Worm (Caenorhabditis elegans): Measurements from ENCODE around the gene anat-1.

DNA sequence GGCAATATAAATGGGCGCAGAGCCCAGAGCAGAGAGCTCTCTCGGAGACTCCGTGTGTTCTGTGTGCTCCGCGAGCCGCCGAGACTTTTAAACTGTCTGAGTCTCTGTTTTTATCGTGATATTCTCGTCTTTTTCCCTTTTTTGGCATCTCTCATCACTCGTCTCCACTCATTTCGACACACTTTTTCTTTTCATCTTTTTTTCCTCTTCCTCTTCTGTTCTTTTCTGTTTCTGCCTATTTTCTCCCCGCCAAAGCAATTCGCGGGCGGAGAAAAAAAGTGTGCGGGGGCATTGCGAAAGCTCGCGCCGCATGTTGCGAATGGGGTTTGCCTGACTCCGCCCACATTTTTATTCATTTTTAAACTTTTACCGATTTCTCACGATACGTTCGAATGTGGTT, 14.3 kb upstream of the anat-1 start:
- TF ChIP-seq madf-3 (GFP tag; IDR thresholded peaks at IDR 0.05) (peak; percentile 93), ama-1 (optimal IDR thresholded peaks at IDR 0.05) (no peak), ama-1 (GFP tag; optimal IDR thresholded peaks at IDR 0.05) (peak in 1 of 2 experiments; percentile 39), ceh-100 (GFP tag; IDR thresholded peaks at IDR 0.05) (peak; percentile 84), rcor-1 (GFP tag; IDR thresholded peaks at IDR 0.05) (peak; percentile 96), dpl-1 (GFP tag; optimal IDR thresholded peaks at IDR 0.05) (peak; percentile 98), hlh-12 (tag; optimal IDR thresholded peaks at IDR 0.05) (no peak)

Measured in whole organism, young adult.